Worm (Caenorhabditis elegans): ENCODE measurements around the gene F38B6.7.

The F38B6.7 gene

DNA sequence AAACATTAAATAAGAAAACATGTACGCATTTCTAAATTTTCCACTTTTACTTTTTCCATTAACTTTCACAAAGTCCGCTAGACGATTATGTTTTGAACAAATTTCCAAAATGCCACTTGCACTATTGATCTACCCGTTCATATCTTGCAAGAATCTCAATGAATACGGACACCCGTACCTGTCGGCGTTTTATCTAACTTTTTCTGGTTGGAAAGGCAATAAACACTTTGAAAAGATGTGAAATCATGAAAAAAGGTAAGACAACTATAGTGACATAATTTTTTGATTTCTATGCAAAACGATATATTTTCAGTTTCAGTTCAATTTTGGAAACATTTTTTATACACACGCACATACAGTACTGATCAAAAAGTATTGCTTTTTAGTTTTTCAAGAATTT is 26.4 kb downstream of the F38B6.7 start:
- peak; percentile 57 for TF ChIP-seq ceh-16 (tag; optimal IDR thresholded peaks at IDR 0.05)
- peak; percentile 21 for TF ChIP-seq sma-9 (GFP tag; optimal IDR thresholded peaks at IDR 0.05)
- TF ChIP-seq sma-9 (tag; optimal IDR thresholded peaks at IDR 0.05), result no peak
- TF ChIP-seq elt-3 (tag; optimal IDR thresholded peaks at IDR 0.05), result no peak
- TF ChIP-seq elt-1 (tag; optimal IDR thresholded peaks at IDR 0.05), result peak; percentile 32

- peak; percentile 56 for TF ChIP-seq sma-9 (GFP tag; optimal IDR thresholded peaks at IDR 0.05)
- TF ChIP-seq sma-9 (tag; optimal IDR thresholded peaks at IDR 0.05), result no peak
- peak; percentile 25 for TF ChIP-seq elt-1 (tag; optimal IDR thresholded peaks at IDR 0.05)
- TF ChIP-seq alr-1 (tag; optimal IDR thresholded peaks at IDR 0.05), result no peak
- TF ChIP-seq ceh-16 (tag; optimal IDR thresholded peaks at IDR 0.05), result peak; percentile 85
- no peak for TF ChIP-seq nhr-11 (tag; optimal IDR thresholded peaks at IDR 0.05)
- TF ChIP-seq nhr-129 (tag; optimal IDR thresholded peaks at IDR 0.05), result no peak
- no peak for TF ChIP-seq mab-5 (tag; optimal IDR thresholded peaks at IDR 0.05)
Measured at ce11 chrX:6669366-6669765, 28.8 kb downstream of the F38B6.7 start.

ce11 chrX:6668911-6669310 is 29.3 kb downstream of the F38B6.7 start, which contains the start of gene nhr-137:
Gene nhr-137, minus strand, starts transcription at chrX:6669011.
- TF ChIP-seq ceh-16 (tag; optimal IDR thresholded peaks at IDR 0.05) (no peak), unc-55 (GFP tag; optimal IDR thresholded peaks at IDR 0.05) (no peak), ceh-82 (tag; optimal IDR thresholded peaks at IDR 0.05) (no peak), ama-1 (optimal IDR thresholded peaks at IDR 0.05) (no peak), mdl-1 (tag; optimal IDR thresholded peaks at IDR 0.05) (no peak), lin-11 (tag; optimal IDR thresholded peaks at IDR 0.05) (no peak), gmeb-1 (tag; optimal IDR thresholded peaks at IDR 0.05) (no peak), Y55F3AM.14 (GFP tag; optimal IDR thresholded peaks at IDR 0.05) (no peak), fos-1 (tag; optimal IDR thresholded peaks at IDR 0.05) (no peak), snpc-4 (tag; optimal IDR thresholded peaks at IDR 0.05) (no peak), elt-3 (tag; optimal IDR thresholded peaks at IDR 0.05) (no peak), zag-1 (tag; optimal IDR thresholded peaks at IDR 0.05) (no peak), sma-3 (GFP tag; optimal IDR thresholded peaks at IDR 0.05) (no peak), blmp-1 (tag; optimal IDR thresholded peaks at IDR 0.05; ENCODE audit: insufficient read depth) (no peak), skn-1 (tag; optimal IDR thresholded peaks at IDR 0.05) (no peak)

ce11 chrX:6667468-6667867 is 30.7 kb downstream of the F38B6.7 start:
- TF ChIP-seq fos-1 (tag; optimal IDR thresholded peaks at IDR 0.05), result peak; percentile 96
- no peak for TF ChIP-seq unc-39 (tag; optimal IDR thresholded peaks at IDR 0.05)
- peak; percentile 1 for TF ChIP-seq skn-1 (tag; optimal IDR thresholded peaks at IDR 0.05)
- peak; percentile 53 for TF ChIP-seq sma-9 (GFP tag; optimal IDR thresholded peaks at IDR 0.05)
- TF ChIP-seq sma-9 (tag; optimal IDR thresholded peaks at IDR 0.05), result no peak
- no peak for TF ChIP-seq lin-39 (tag; optimal IDR thresholded peaks at IDR 0.05)
- TF ChIP-seq crh-2 (tag; optimal IDR thresholded peaks at IDR 0.05), result peak; percentile 25

DNA sequence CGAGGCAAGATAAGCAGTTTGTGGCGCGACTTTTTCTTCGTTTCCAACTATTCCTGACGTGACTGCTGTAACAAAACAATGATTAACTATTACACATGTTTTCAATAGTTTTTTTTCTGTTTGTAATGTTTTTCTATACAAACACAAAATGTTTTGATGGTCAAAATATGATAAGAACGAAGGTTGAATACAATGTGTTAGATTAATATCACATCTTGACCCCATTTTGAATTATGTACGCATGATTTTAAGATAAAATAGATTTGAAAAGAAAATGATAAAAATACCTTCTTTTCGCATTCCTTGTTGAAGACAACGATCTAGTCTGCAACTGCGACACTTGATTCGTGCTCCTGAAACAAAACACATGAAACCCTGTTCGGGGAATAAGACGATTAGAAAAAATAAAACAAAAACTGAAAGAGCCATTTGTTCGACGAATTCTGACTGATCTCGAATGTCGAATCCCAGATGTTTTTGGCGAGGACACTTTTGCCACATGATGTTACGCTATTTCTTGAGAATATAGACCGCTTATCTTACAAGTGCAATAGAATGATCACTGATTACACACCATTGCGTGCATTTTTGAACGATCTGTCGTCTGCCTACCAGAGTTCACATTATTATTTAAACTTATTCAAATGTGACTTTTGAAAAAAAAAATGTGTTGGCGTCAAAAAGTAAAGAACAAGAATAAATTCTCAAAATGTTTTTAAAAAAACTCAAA is 32.9 kb downstream of the F38B6.7 start:
- TF ChIP-seq ceh-16 (tag; optimal IDR thresholded peaks at IDR 0.05) (no peak), sma-3 (GFP tag; optimal IDR thresholded peaks at IDR 0.05) (peak; percentile 62), crh-2 (tag; optimal IDR thresholded peaks at IDR 0.05) (peak; percentile 42), mdl-1 (tag; optimal IDR thresholded peaks at IDR 0.05) (no peak), nhr-129 (tag; optimal IDR thresholded peaks at IDR 0.05) (peak; percentile 6), fos-1 (tag; optimal IDR thresholded peaks at IDR 0.05) (peak; percentile 33), sma-9 (GFP tag; optimal IDR thresholded peaks at IDR 0.05) (peak; percentile 54), sma-9 (tag; optimal IDR thresholded peaks at IDR 0.05) (no peak)

- TF ChIP-seq sma-9 (GFP tag; optimal IDR thresholded peaks at IDR 0.05), result peak; percentile 31
- no peak for TF ChIP-seq sma-9 (tag; optimal IDR thresholded peaks at IDR 0.05)
- no peak for TF ChIP-seq ama-1 (optimal IDR thresholded peaks at IDR 0.05)
- no peak for TF ChIP-seq ceh-82 (tag; optimal IDR thresholded peaks at IDR 0.05)
- TF ChIP-seq blmp-1 (tag; optimal IDR thresholded peaks at IDR 0.05; ENCODE audit: insufficient read depth), result no peak
- TF ChIP-seq fos-1 (tag; optimal IDR thresholded peaks at IDR 0.05), result no peak
- no peak for TF ChIP-seq nhr-12 (tag; optimal IDR thresholded peaks at IDR 0.05)
- no peak for TF ChIP-seq ZK546.5 (tag; optimal IDR thresholded peaks at IDR 0.05)
- no peak for TF ChIP-seq mab-5 (tag; optimal IDR thresholded peaks at IDR 0.05)
- no peak for TF ChIP-seq unc-62 (GFP tag; optimal IDR thresholded peaks at IDR 0.05)
- no peak for TF ChIP-seq ztf-1 (GFP tag; conservative IDR thresholded peaks at IDR 0.05)
- TF ChIP-seq elt-3 (tag; optimal IDR thresholded peaks at IDR 0.05), result no peak
- TF ChIP-seq alr-1 (tag; optimal IDR thresholded peaks at IDR 0.05), result no peak
- TF ChIP-seq ztf-4 (tag; optimal IDR thresholded peaks at IDR 0.05), result no peak
- no peak for TF ChIP-seq lin-13 (GFP tag; optimal IDR thresholded peaks at IDR 0.05)
- peak; percentile 22 for TF ChIP-seq sma-3 (GFP tag; optimal IDR thresholded peaks at IDR 0.05)
- TF ChIP-seq dmd-4 (tag; optimal IDR thresholded peaks at IDR 0.05), result no peak
- TF ChIP-seq nhr-21 (tag; optimal IDR thresholded peaks at IDR 0.05), result peak; percentile 73
- peak; percentile 54 for TF ChIP-seq egl-27 (tag; optimal IDR thresholded peaks at IDR 0.05)
- TF ChIP-seq skn-1 (tag; optimal IDR thresholded peaks at IDR 0.05), result no peak
- TF ChIP-seq crh-2 (tag; optimal IDR thresholded peaks at IDR 0.05), result no peak
- TF ChIP-seq ceh-16 (tag; optimal IDR thresholded peaks at IDR 0.05), result no peak
- no peak for TF ChIP-seq C34F6.9 (tag; optimal IDR thresholded peaks at IDR 0.05)
- no peak for TF ChIP-seq nhr-237 (tag; optimal IDR thresholded peaks at IDR 0.05)
- no peak for TF ChIP-seq nhr-11 (tag; optimal IDR thresholded peaks at IDR 0.05)
- no peak for TF ChIP-seq lin-39 (tag; optimal IDR thresholded peaks at IDR 0.05)
- peak; percentile 56 for TF ChIP-seq nhr-25 (tag; optimal IDR thresholded peaks at IDR 0.05)
- no peak for TF ChIP-seq snpc-4 (tag; optimal IDR thresholded peaks at IDR 0.05)
Measured at ce11 chrX:6663780-6664437, 34.3 kb downstream of the F38B6.7 start.

Measured in whole organism, L2 larva.